1 fruit fly cellular context compared by ENCODE assay signal in genomic region chrX:10515323-10515853, dm6.
TF ChIP-seq lines count a peak whose summit lies in the region.

No protein-coding gene starts in this region.

TF ChIP-seq in whole organism, embryonic, 481 proteins besides CTCF, POLR2A, EP300 and RAD21 (continued from another document):
- TF ChIP-seq CG10267 (tag; optimal IDR thresholded peaks at IDR 0.05; lab: Kevin White, UChicago) (peak; percentile 61), caup (GFP tag; optimal IDR thresholded peaks at IDR 0.05; lab: Kevin White, UChicago; ENCODE audit: severe bottlenecking) (no peak), CG7357 (GFP tag; IDR thresholded peaks at IDR 0.05; lab: Robert Waterston, UW) (no peak), Nf-YC (tag; optimal IDR thresholded peaks at IDR 0.05; lab: Kevin White, UChicago) (peak; percentile 6), nerfin-1 (tag; optimal IDR thresholded peaks at IDR 0.05; lab: Kevin White, UChicago) (peak; percentile 40), dm (GFP tag; optimal IDR thresholded peaks at IDR 0.05; lab: Kevin White, UChicago) (peak; percentile 40)
TF ChIP-seq in whole organism, embryonic: peak in this region for 213.
